Worm (Caenorhabditis elegans) whole organism, L2 larva: Measurements from ENCODE around the gene cul-5.

Source experiments
- R02D3.7 ChIP-seq: fragments of 150-350 bp; optimal IDR thresholded peaks from 2 replicates; lab custom pipeline; 2014; ENCODE audit warnings: missing biosample characterization, missing genetic modification characterization
- alr-1 ChIP-seq: fragments of 150-350 bp; optimal IDR thresholded peaks from 2 replicates; lab custom pipeline; 2014; ENCODE audit warnings: missing biosample characterization, missing genetic modification characterization
- blmp-1 ChIP-seq: sonication (generic microtip); optimal IDR thresholded peaks from 2 replicates; lab custom pipeline; 2017; ENCODE audit warnings: missing genetic modification characterization, mild to moderate bottlenecking, missing compliant biosample characterization, antibody characterized with exemption, moderate library complexity; ENCODE audit not compliant: insufficient read depth
- dmd-4 ChIP-seq: sonication (generic microtip); optimal IDR thresholded peaks from 2 replicates; lab custom pipeline; 2017; ENCODE audit warnings: missing biosample characterization, missing genetic modification characterization
- fos-1 ChIP-seq: fragments of 150-350 bp; optimal IDR thresholded peaks from 2 replicates; lab custom pipeline; 2014; ENCODE audit warnings: missing biosample characterization, missing genetic modification characterization
- lin-39 ChIP-seq: fragments of 150-350 bp; optimal IDR thresholded peaks from 2 replicates; lab custom pipeline; 2014; ENCODE audit warnings: missing biosample characterization, missing genetic modification reagents, missing genetic modification characterization
- mab-5 ChIP-seq: fragments of 150-350 bp; optimal IDR thresholded peaks from 2 replicates; lab custom pipeline; 2014; ENCODE audit warnings: missing biosample characterization, missing genetic modification characterization
- nhr-11 ChIP-seq: fragments of 150-350 bp; optimal IDR thresholded peaks from 2 replicates; lab custom pipeline; 2014; ENCODE audit warnings: missing biosample characterization, missing genetic modification characterization
- nhr-23 ChIP-seq: fragments of 150-350 bp; optimal IDR thresholded peaks from 2 replicates; lab custom pipeline; 2014; ENCODE audit warnings: missing biosample characterization, missing genetic modification reagents, missing genetic modification characterization
- nhr-237 ChIP-seq: fragments of 150-350 bp; optimal IDR thresholded peaks from 2 replicates; lab custom pipeline; 2014; ENCODE audit warnings: missing biosample characterization, missing genetic modification characterization
- skn-1 ChIP-seq: sonication (generic microtip); optimal IDR thresholded peaks from 2 replicates; lab custom pipeline; 2017; ENCODE audit warnings: missing biosample characterization, missing genetic modification characterization
- ztf-11 ChIP-seq: sonication (generic microtip); optimal IDR thresholded peaks from 2 replicates; lab custom pipeline; 2017; ENCODE audit warnings: missing biosample characterization, missing genetic modification characterization

DNA sequence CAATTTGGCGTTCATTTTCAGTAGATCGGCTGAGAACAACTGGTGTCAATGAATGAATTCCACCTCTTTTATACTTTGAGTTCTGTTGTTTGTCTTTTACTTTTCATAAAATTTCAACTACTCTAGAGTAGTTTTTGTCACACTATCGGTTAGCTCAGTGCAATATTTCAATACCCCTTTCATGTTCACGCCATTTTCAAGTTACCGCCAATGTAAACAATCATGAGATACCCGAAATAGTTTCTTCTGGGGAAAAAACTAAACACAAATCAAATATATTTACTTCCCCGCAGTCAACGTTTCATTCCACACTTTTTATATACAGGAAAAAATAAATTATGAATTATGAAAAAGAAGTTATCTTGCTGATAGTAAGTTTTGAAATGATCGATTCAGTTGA is 49.0 kb downstream of the cul-5 start, which contains the start of gene fipr-4:
- no peak for TF ChIP-seq blmp-1 (tag; lab: Kevin White, UChicago)
- no peak for TF ChIP-seq nhr-23 (tag; lab: Kevin White, UChicago)
- TF ChIP-seq lin-39, result no peak
- TF ChIP-seq skn-1 (tag; lab: Kevin White, UChicago), result no peak
- TF ChIP-seq fos-1 (tag; lab: Kevin White, UChicago), result no peak
- TF ChIP-seq ztf-11 (tag; lab: Kevin White, UChicago), result no peak
- no peak for TF ChIP-seq R02D3.7 (tag; lab: Kevin White, UChicago)
- TF ChIP-seq nhr-237 (tag; lab: Kevin White, UChicago), result no peak
- TF ChIP-seq nhr-11, result no peak
- no peak for TF ChIP-seq alr-1 (tag; lab: Kevin White, UChicago)
- TF ChIP-seq mab-5 (tag; lab: Kevin White, UChicago), result no peak
- TF ChIP-seq dmd-4, result no peak
